Fruit fly (Drosophila melanogaster): ENCODE results near the gene ctrip.

ctrip gene

dm6 chr3R:4861144-4861543 is 49.2 kb upstream of the ctrip start:
- TF ChIP-seq HmgD (GFP tag; optimal IDR thresholded peaks at IDR 0.05) (no peak), CG15696 (tag; optimal IDR thresholded peaks at IDR 0.05) (peak; percentile 45), dmrt11E (tag; optimal IDR thresholded peaks at IDR 0.05) (peak; percentile 39), tll (GFP tag; optimal IDR thresholded peaks at IDR 0.05) (peak in 1 of 2 experiments; percentile 62), kni (GFP tag; optimal IDR thresholded peaks at IDR 0.05) (peak; percentile 33), Kr (GFP tag; optimal IDR thresholded peaks at IDR 0.05) (peak; percentile 71), gsb-n (tag; optimal IDR thresholded peaks at IDR 0.05) (peak; percentile 27), fd102C (GFP tag; optimal IDR thresholded peaks at IDR 0.05) (peak; percentile 15), CG11560 (tag; IDR thresholded peaks at IDR 0.05) (no peak), D (optimal IDR thresholded peaks at IDR 0.05) (peak; percentile 1), D (GFP tag; optimal IDR thresholded peaks at IDR 0.05) (no peak), C15 (GFP tag; IDR thresholded peaks at IDR 0.05) (no peak), grn (GFP tag; optimal IDR thresholded peaks at IDR 0.05) (peak; percentile 95), oc (tag; optimal IDR thresholded peaks at IDR 0.05) (peak; percentile 18), CG15011 (GFP tag; optimal IDR thresholded peaks at IDR 0.05) (no peak), insv (GFP tag; optimal IDR thresholded peaks at IDR 0.05) (no peak)

- TF ChIP-seq pros (GFP tag; optimal IDR thresholded peaks at IDR 0.05) = peak; percentile 66
- TF ChIP-seq Kr (GFP tag; optimal IDR thresholded peaks at IDR 0.05) = peak; percentile 23
- TF ChIP-seq CG18011 (GFP tag; optimal IDR thresholded peaks at IDR 0.05) = no peak
- TF ChIP-seq Nf-YB (GFP tag; optimal IDR thresholded peaks at IDR 0.05) = peak; percentile 73
- no peak for TF ChIP-seq kay (GFP tag; optimal IDR thresholded peaks at IDR 0.05)
- peak; percentile 50 for TF ChIP-seq pfk (GFP tag; optimal IDR thresholded peaks at IDR 0.05)
- TF ChIP-seq CG30020 (tag; optimal IDR thresholded peaks at IDR 0.05) = peak; percentile 86
- TF ChIP-seq CG1603 (tag; optimal IDR thresholded peaks at IDR 0.05) = peak; percentile 86
- TF ChIP-seq CG11560 (tag; IDR thresholded peaks at IDR 0.05) = no peak
- TF ChIP-seq Nf-YC (tag; optimal IDR thresholded peaks at IDR 0.05) = peak; percentile 63
- TF ChIP-seq gsb-n (tag; optimal IDR thresholded peaks at IDR 0.05) = peak; percentile 42
- TF ChIP-seq CG9797 (GFP tag; optimal IDR thresholded peaks at IDR 0.05) = no peak
- peak; percentile 27; the same call in 1 of the 2 replicates for TF ChIP-seq seq (GFP tag; IDR thresholded peaks at IDR 0.05)
These were observed 46.8 kb upstream of the ctrip start for dm6 chr3R:4858508-4859275.

- TF ChIP-seq zen (tag; optimal IDR thresholded peaks at IDR 0.05) = peak; percentile 98
- no peak for TF ChIP-seq chinmo (GFP tag; IDR thresholded peaks at IDR 0.05; ENCODE audit: partially characterized antibody)
- no peak for TF ChIP-seq Doc2 (GFP tag; IDR thresholded peaks at IDR 0.05)
- TF ChIP-seq CG2199 (GFP tag; IDR thresholded peaks at IDR 0.05) = no peak
- TF ChIP-seq prd (optimal IDR thresholded peaks at IDR 0.05) = no peak
- peak; percentile 91 for TF ChIP-seq prd (GFP tag; IDR thresholded peaks at IDR 0.05)
- TF ChIP-seq fru (optimal IDR thresholded peaks at IDR 0.05) = no peak
- no peak for TF ChIP-seq CG4730 (GFP tag; IDR thresholded peaks at IDR 0.05)
- no peak for TF ChIP-seq tap (tag; optimal IDR thresholded peaks at IDR 0.05)
- TF ChIP-seq HmgZ (tag; optimal IDR thresholded peaks at IDR 0.05) = no peak
- peak; percentile 14 for TF ChIP-seq cad (GFP tag; optimal IDR thresholded peaks at IDR 0.05)
- peak; percentile 48; the same call in 1 of the 2 replicates for TF ChIP-seq crol (GFP tag; IDR thresholded peaks at IDR 0.05)
- peak in 1 of 2 experiments; percentile 55 for TF ChIP-seq tll (GFP tag; optimal IDR thresholded peaks at IDR 0.05)
- no peak for TF ChIP-seq croc (GFP tag; conservative IDR thresholded peaks at IDR 0.05)
- no peak for TF ChIP-seq chm (GFP tag; IDR thresholded peaks at IDR 0.05)
- TF ChIP-seq dmrt11E (tag; optimal IDR thresholded peaks at IDR 0.05) = no peak
- TF ChIP-seq twi (tag; optimal IDR thresholded peaks at IDR 0.05) = peak; percentile 61
- TF ChIP-seq Oaz (GFP tag; IDR thresholded peaks at IDR 0.05) = no peak
- no peak for TF ChIP-seq CG10321 (GFP tag; IDR thresholded peaks at IDR 0.05)
- peak; percentile 7 for TF ChIP-seq gsb-n (tag; optimal IDR thresholded peaks at IDR 0.05)
- TF ChIP-seq cato (GFP tag; optimal IDR thresholded peaks at IDR 0.05; ENCODE audit: borderline replicate concordance) = no peak
These were observed 46.1 kb upstream of the ctrip start for dm6 chr3R:4858018-4858417.
